Worm (Caenorhabditis elegans) whole organism, L4 larva: ENCODE measurements around the gene M199.134.

Experiments used
- D1046.2 ChIP-seq: fragments of 200-800 bp; sonication (Bioruptor generic); IDR thresholded peaks from 2 replicates; pipeline ENCODE4 v1.3.6; 2022; ENCODE audit warnings: missing genetic modification characterization, missing compliant biosample characterization
- F37D6.2 ChIP-seq: sonication (generic microtip); optimal IDR thresholded peaks from 2 replicates; lab custom pipeline; 2016; ENCODE audit warnings: mild to moderate bottlenecking, missing genetic modification characterization, missing compliant biosample characterization
- F44E2.7 ChIP-seq: fragments of 200-800 bp; sonication (Bioruptor generic); IDR thresholded peaks from 2 replicates; pipeline ENCODE4 v2.1.2; 2022; ENCODE audit warnings: missing genetic modification characterization, missing compliant biosample characterization
- Y105C5A.15 ChIP-seq: fragments of 200-800 bp; sonication (Bioruptor generic); IDR thresholded peaks from 2 replicates; pipeline ENCODE4 v1.3.6; 2022; ENCODE audit warnings: missing genetic modification characterization, missing compliant biosample characterization
- Y5F2A.4 ChIP-seq: fragments of 200-800 bp; sonication (Bioruptor generic); optimal IDR thresholded peaks from 2 replicates; lab custom pipeline; 2018; ENCODE audit warnings: mild to moderate bottlenecking, missing genetic modification characterization, missing compliant biosample characterization
- ZK337.2 ChIP-seq: fragments of 200-800 bp; sonication (Bioruptor generic); IDR thresholded peaks from 2 replicates; pipeline ENCODE4 v1.3.6; 2022; ENCODE audit warnings: missing genetic modification reagents, missing genetic modification characterization, missing compliant biosample characterization
- aha-1 ChIP-seq: fragments of 150-350 bp; peaks from one replicate; lab custom pipeline; 2014; ENCODE audit warnings: missing biosample characterization, missing genetic modification characterization
- ama-1 ChIP-seq: fragments of 150-350 bp; optimal IDR thresholded peaks from 2 replicates; lab custom pipeline; 2014; ENCODE audit warnings: inconsistent platforms, mixed read lengths
- ceh-20 ChIP-seq: fragments of 200-800 bp; sonication (Bioruptor generic); IDR thresholded peaks from 2 replicates; pipeline ENCODE4 v1.3.6; 2022; ENCODE audit warnings: missing genetic modification reagents, missing genetic modification characterization, missing compliant biosample characterization
- ceh-82 ChIP-seq: sonication (generic microtip); optimal IDR thresholded peaks from 2 replicates; lab custom pipeline; 2017; ENCODE audit warnings: missing biosample characterization, missing genetic modification characterization
- cey-2 ChIP-seq: sonication (generic microtip); optimal IDR thresholded peaks from 3 replicates; lab custom pipeline; 2017; ENCODE audit warnings: missing genetic modification characterization, mild to moderate bottlenecking, missing compliant biosample characterization, antibody characterized with exemption, borderline replicate concordance; ENCODE audit not compliant: insufficient read depth
- daf-8 ChIP-seq: fragments of 200-800 bp; sonication (Bioruptor generic); IDR thresholded peaks from 2 replicates; pipeline ENCODE4 v1.3.6; 2022; ENCODE audit warnings: missing genetic modification characterization, missing compliant biosample characterization
- dmd-8 ChIP-seq: fragments of 200-800 bp; sonication (Bioruptor generic); IDR thresholded peaks from 2 replicates; pipeline ENCODE4 v1.3.6; 2022; ENCODE audit warnings: missing genetic modification characterization, missing compliant biosample characterization
- dpl-1 ChIP-seq: fragments of 150-350 bp; optimal IDR thresholded peaks from 2 replicates; lab custom pipeline; 2014; ENCODE audit warnings: missing biosample characterization, missing genetic modification reagents, missing genetic modification characterization
- gei-8 ChIP-seq: fragments of 200-800 bp; sonication (Bioruptor generic); optimal IDR thresholded peaks from 2 replicates; lab custom pipeline; 2018; ENCODE audit warnings: mild to moderate bottlenecking, missing genetic modification characterization, missing compliant biosample characterization
- hlh-11 ChIP-seq: fragments of 200-800 bp; sonication (Bioruptor generic); optimal IDR thresholded peaks from 2 replicates; lab custom pipeline; 2018; ENCODE audit warnings: mild to moderate bottlenecking, missing genetic modification characterization, missing compliant biosample characterization
- lim-7 ChIP-seq: fragments of 200-800 bp; sonication (Bioruptor generic); IDR thresholded peaks from 2 replicates; pipeline ENCODE4 v1.3.6; 2022; ENCODE audit warnings: missing genetic modification characterization, missing compliant biosample characterization
- lin-13 ChIP-seq: fragments of 150-350 bp; optimal IDR thresholded peaks from 2 replicates; lab custom pipeline; 2014; ENCODE audit warnings: missing biosample characterization, missing genetic modification reagents, missing genetic modification characterization
- lin-15B ChIP-seq: fragments of 150-350 bp; sonication (generic microtip); optimal IDR thresholded peaks from 3 replicates; lab custom pipeline; 2014; ENCODE audit warnings: missing biosample characterization, missing genetic modification characterization
- lin-29 ChIP-seq: fragments of 200-800 bp; sonication (Bioruptor generic); IDR thresholded peaks from 2 replicates; pipeline ENCODE4 v1.3.6; 2022; ENCODE audit warnings: missing genetic modification reagents, missing genetic modification characterization, missing compliant biosample characterization
- mdt-29 ChIP-seq: fragments of 200-800 bp; sonication (Bioruptor generic); IDR thresholded peaks from 2 replicates; pipeline ENCODE4 v1.3.6; 2022; ENCODE audit warnings: missing genetic modification reagents, missing genetic modification characterization, missing compliant biosample characterization
- mxl-2 ChIP-seq: fragments of 200-800 bp; sonication (Bioruptor generic); conservative IDR thresholded peaks from 2 replicates; pipeline ENCODE4 v1.3.6; 2022; ENCODE audit warnings: missing genetic modification reagents, missing genetic modification characterization, missing compliant biosample characterization
- nhr-237 ChIP-seq: sonication (generic microtip); optimal IDR thresholded peaks from 2 replicates; lab custom pipeline; 2017; ENCODE audit warnings: missing biosample characterization, missing genetic modification characterization
- nhr-42 ChIP-seq: fragments of 200-800 bp; sonication (Bioruptor generic); IDR thresholded peaks from 2 replicates; pipeline ENCODE4 v1.3.6; 2022; ENCODE audit warnings: missing genetic modification characterization, missing compliant biosample characterization
- nhr-76 ChIP-seq: fragments of 150-350 bp; optimal IDR thresholded peaks from 2 replicates; lab custom pipeline; 2014; ENCODE audit warnings: missing biosample characterization, missing genetic modification characterization
- php-3 ChIP-seq: fragments of 200-800 bp; sonication (Bioruptor generic); IDR thresholded peaks from 2 replicates; pipeline ENCODE4 v1.3.6; 2022; ENCODE audit warnings: missing genetic modification reagents, missing genetic modification characterization, missing compliant biosample characterization
- rbr-2 ChIP-seq: sonication (generic microtip); optimal IDR thresholded peaks from 2 replicates; lab custom pipeline; 2016; ENCODE audit warnings: missing genotype, missing genetic modification characterization, missing compliant biosample characterization
- skn-1 ChIP-seq: fragments of 150-350 bp; optimal IDR thresholded peaks from 2 replicates; lab custom pipeline; 2014; ENCODE audit warnings: missing biosample characterization, missing genetic modification characterization
- snpc-1.2 ChIP-seq: fragments of 200-800 bp; sonication (Bioruptor generic); IDR thresholded peaks from 2 replicates; pipeline ENCODE4 v1.3.6; 2022; ENCODE audit warnings: missing genetic modification reagents, missing genetic modification characterization, missing compliant biosample characterization
- snpc-4 ChIP-seq: fragments of 150-350 bp; optimal IDR thresholded peaks from 2 replicates; lab custom pipeline; 2014; ENCODE audit warnings: missing biosample characterization, missing genetic modification characterization
- spr-1 ChIP-seq: sonication (generic microtip); optimal IDR thresholded peaks from 2 replicates; lab custom pipeline; 2016; ENCODE audit warnings: mild to moderate bottlenecking, missing genetic modification characterization, missing compliant biosample characterization
- tag-97 ChIP-seq: fragments of 200-800 bp; sonication (Bioruptor generic); IDR thresholded peaks from 2 replicates; pipeline ENCODE4 v1.3.6; 2022; ENCODE audit warnings: missing genetic modification characterization, missing compliant biosample characterization
- unc-39 ChIP-seq: sonication (generic microtip); optimal IDR thresholded peaks from 2 replicates; lab custom pipeline; 2017; ENCODE audit warnings: missing biosample characterization, missing genetic modification characterization
- unc-62 ChIP-seq, 3 experiments: fragments of 150-350 bp in 1 of 3; sonication (generic microtip); optimal IDR thresholded peaks in 2 of 3; peaks in 1 of 3; 1 replicate in 1 of 3; 2 replicates in 2 of 3; lab custom pipeline; 2014 to 2017; ENCODE audit warnings: missing biosample characterization in 3 of 3, missing genetic modification characterization in 3 of 3, missing genetic modification reagents in 3 of 3, missing genotype in 1 of 3
- zag-1 ChIP-seq: fragments of 150-350 bp; optimal IDR thresholded peaks from 2 replicates; lab custom pipeline; 2014; ENCODE audit warnings: missing biosample characterization, missing genetic modification characterization
- zfp-3 ChIP-seq: fragments of 200-800 bp; sonication (Bioruptor generic); conservative IDR thresholded peaks from 2 replicates; pipeline ENCODE4 v1.3.6; 2022; ENCODE audit warnings: missing genetic modification reagents, missing genetic modification characterization, missing compliant biosample characterization

M199.134 gene

ce11 chrIV:15118390-15118789 is 5.4 kb upstream of the M199.134 start, which contains the start of gene M199.136:
Gene M199.136 (plus strand): TSS chrIV:15118690.
- no peak for TF ChIP-seq lin-29 (GFP tag; lab: Robert Waterston, UW)

ce11 chrIV:15114324-15114723 is 1.3 kb upstream of the M199.134 start, which contains the start of gene M199.135:
Gene M199.135 (plus strand): TSS chrIV:15114624.
- no peak for TF ChIP-seq Y105C5A.15 (GFP tag; lab: Robert Waterston, UW)
- TF ChIP-seq dmd-8 (GFP tag; lab: Robert Waterston, UW) = no peak
- no peak for TF ChIP-seq D1046.2 (GFP tag; lab: Robert Waterston, UW)
- TF ChIP-seq nhr-42 (GFP tag; lab: Robert Waterston, UW) = no peak
- TF ChIP-seq lin-13 = no peak
- no peak for TF ChIP-seq tag-97 (GFP tag; lab: Robert Waterston, UW)
- TF ChIP-seq dpl-1 (GFP tag; lab: Kevin White, UChicago) = no peak

- TF ChIP-seq gei-8 = no peak
- TF ChIP-seq aha-1 (tag; lab: Kevin White, UChicago) = peak; percentile 56
- TF ChIP-seq zfp-3 (GFP tag; lab: Robert Waterston, UW) = no peak
- no peak for TF ChIP-seq daf-8 (GFP tag; lab: Robert Waterston, UW)
- TF ChIP-seq skn-1 (tag; lab: Kevin White, UChicago) = no peak
- no peak for TF ChIP-seq ZK337.2 (GFP tag; lab: Robert Waterston, UW)
- no peak for TF ChIP-seq nhr-76 (tag; lab: Kevin White, UChicago)
- no peak for TF ChIP-seq mdt-29 (GFP tag; lab: Robert Waterston, UW)
- no peak for TF ChIP-seq mxl-2 (GFP tag; lab: Robert Waterston, UW)
- no peak for TF ChIP-seq unc-39 (tag; lab: Kevin White, UChicago)
- no peak for TF ChIP-seq ama-1
- TF ChIP-seq ceh-82 = no peak
- TF ChIP-seq unc-62 (GFP tag; optimal IDR thresholded peaks at IDR 0.05 in 1 of 2; lab: Kevin White, UChicago) = peak in 1 of 2 experiments; percentile 73
- no peak for TF ChIP-seq unc-62 (tag; optimal IDR thresholded peaks at IDR 0.05; lab: Kevin White, UChicago)
- TF ChIP-seq lin-15B = no peak
- TF ChIP-seq hlh-11 (tag; lab: Kevin White, UChicago) = no peak
Observed at ce11 chrIV:15108475-15108874, 4.5 kb downstream of the M199.134 start, which contains the start of gene M199.2. Gene M199.2 (plus strand): TSS chrIV:15108775.

ce11 chrIV:15107218-15107617 is 5.8 kb downstream of the M199.134 start:
- TF ChIP-seq rbr-2 (tag; lab: Kevin White, UChicago) (no peak), php-3 (GFP tag; lab: Robert Waterston, UW) (no peak), nhr-237 (tag; lab: Kevin White, UChicago) (no peak), F44E2.7 (GFP tag; lab: Robert Waterston, UW) (no peak), Y5F2A.4 (GFP tag; lab: Kevin White, UChicago) (no peak), dpl-1 (GFP tag; lab: Kevin White, UChicago) (no peak), snpc-1.2 (GFP tag; lab: Robert Waterston, UW) (peak; percentile 79), lim-7 (GFP tag; lab: Robert Waterston, UW) (no peak), ceh-20 (GFP tag; lab: Robert Waterston, UW) (no peak), lin-13 (peak; percentile 71), zag-1 (tag; lab: Kevin White, UChicago) (no peak), cey-2 (tag; lab: Kevin White, UChicago) (no peak), F37D6.2 (no peak), snpc-4 (tag; lab: Kevin White, UChicago) (no peak), spr-1 (tag; lab: Kevin White, UChicago) (no peak)
- TF ChIP-seq, all 104 proteins: peak for 2
